Worm (Caenorhabditis elegans) whole organism, L1 larva: ENCODE measurements around the gene xol-1.

Source experiments
- C04F5.9 ChIP-seq: sonication (generic microtip); optimal IDR thresholded peaks from 2 replicates; lab custom pipeline; 2016; ENCODE audit warnings: missing genetic modification characterization, missing compliant biosample characterization
- F16B12.6 ChIP-seq: fragments of 150-350 bp; optimal IDR thresholded peaks from 2 replicates; lab custom pipeline; 2014; ENCODE audit warnings: missing biosample characterization, missing genetic modification characterization
- aly-2 ChIP-seq: fragments of 150-350 bp; optimal IDR thresholded peaks from 2 replicates; lab custom pipeline; 2014; ENCODE audit warnings: missing biosample characterization, missing genetic modification characterization
- blmp-1 ChIP-seq: fragments of 150-350 bp; optimal IDR thresholded peaks from 2 replicates; lab custom pipeline; 2014; ENCODE audit warnings: missing biosample characterization, missing genetic modification characterization
- ceh-63 ChIP-seq: fragments of 200-800 bp; sonication (Bioruptor generic); optimal IDR thresholded peaks from 2 replicates; lab custom pipeline; 2018; ENCODE audit warnings: mild to moderate bottlenecking, missing genetic modification characterization, missing compliant biosample characterization
- ceh-8 ChIP-seq: fragments of 200-800 bp; sonication (Bioruptor generic); optimal IDR thresholded peaks from 2 replicates; lab custom pipeline; 2018; ENCODE audit warnings: mild to moderate bottlenecking, missing genetic modification characterization, moderate library complexity, missing compliant biosample characterization
- ceh-82 ChIP-seq, 3 experiments: fragments of 150-350 bp in 1 of 3; sonication (generic microtip) in 2 of 3; optimal IDR thresholded peaks; 2 replicates each; lab custom pipeline; 2014 to 2017; ENCODE audit warnings: missing biosample characterization in 3 of 3, missing genetic modification characterization in 3 of 3
- ceh-88 ChIP-seq: fragments of 200-800 bp; sonication (Bioruptor generic); IDR thresholded peaks from 2 replicates; pipeline ENCODE4 v1.3.6; 2022; ENCODE audit warnings: missing genetic modification characterization, missing compliant biosample characterization
- ceh-90 ChIP-seq: sonication (generic microtip); optimal IDR thresholded peaks from 2 replicates; lab custom pipeline; 2016; ENCODE audit warnings: missing genetic modification characterization, missing compliant biosample characterization
- ces-1 ChIP-seq: fragments of 150-350 bp; optimal IDR thresholded peaks from 2 replicates; lab custom pipeline; 2014; ENCODE audit warnings: missing biosample characterization, missing genetic modification reagents, missing genetic modification characterization
- efl-1 ChIP-seq, 4 experiments: fragments of 150-350 bp; optimal IDR thresholded peaks in 3 of 4; peaks in 1 of 4; 1 replicate in 1 of 4; 2 replicates in 3 of 4; lab custom pipeline; 2014; ENCODE audit warnings: missing biosample characterization in 2 of 4, missing genetic modification characterization in 2 of 4, missing genetic modification reagents in 2 of 4
- efl-3 ChIP-seq: fragments of 200-800 bp; sonication (Bioruptor generic); optimal IDR thresholded peaks from 2 replicates; lab custom pipeline; 2018; ENCODE audit warnings: mild to moderate bottlenecking, missing genetic modification characterization, missing compliant biosample characterization
- egl-13 ChIP-seq: sonication (generic microtip); optimal IDR thresholded peaks from 2 replicates; lab custom pipeline; 2016; ENCODE audit warnings: missing genotype, missing genetic modification reagents, missing genetic modification characterization, missing compliant biosample characterization
- egl-27 ChIP-seq, 2 experiments: fragments of 150-350 bp in 1 of 2; sonication (generic microtip); optimal IDR thresholded peaks; 3 replicates each; lab custom pipeline; 2017 to 2018; ENCODE audit warnings: missing biosample characterization in 2 of 2, missing genetic modification characterization in 2 of 2, missing genetic modification reagents in 2 of 2
- ets-5 ChIP-seq: fragments of 200-800 bp; sonication (Bioruptor generic); IDR thresholded peaks from 2 replicates; pipeline ENCODE4 v1.3.6; 2022; ENCODE audit warnings: missing genetic modification characterization, missing compliant biosample characterization
- fkh-8 ChIP-seq: sonication (generic microtip); optimal IDR thresholded peaks from 2 replicates; lab custom pipeline; 2016; ENCODE audit warnings: mild to moderate bottlenecking, missing genetic modification characterization, missing compliant biosample characterization
- grh-1 ChIP-seq: fragments of 200-800 bp; sonication (Bioruptor generic); IDR thresholded peaks from 2 replicates; pipeline ENCODE4 v1.3.6; 2022; ENCODE audit warnings: missing genetic modification reagents, missing genetic modification characterization, missing compliant biosample characterization
- hlh-17 ChIP-seq: fragments of 200-800 bp; sonication (Bioruptor generic); optimal IDR thresholded peaks from 2 replicates; lab custom pipeline; 2018; ENCODE audit warnings: missing genetic modification characterization, mild to moderate bottlenecking, missing compliant biosample characterization, moderate library complexity, borderline replicate concordance
- irx-1 ChIP-seq: sonication (generic microtip); optimal IDR thresholded peaks from 2 replicates; lab custom pipeline; 2016; ENCODE audit warnings: missing genetic modification characterization, missing compliant biosample characterization
- jun-1 ChIP-seq: fragments of 150-350 bp; optimal IDR thresholded peaks from 2 replicates; lab custom pipeline; 2014; ENCODE audit warnings: missing biosample characterization, missing genetic modification reagents, missing genetic modification characterization
- lin-13 ChIP-seq: fragments of 150-350 bp; optimal IDR thresholded peaks from 2 replicates; lab custom pipeline; 2014; ENCODE audit warnings: missing biosample characterization, missing genetic modification reagents, missing genetic modification characterization
- lin-14 ChIP-seq: fragments of 200-800 bp; sonication (Bioruptor generic); optimal IDR thresholded peaks from 2 replicates; lab custom pipeline; 2018; ENCODE audit warnings: mild to moderate bottlenecking, missing genetic modification characterization, moderate library complexity, missing compliant biosample characterization
- lin-15B ChIP-seq: fragments of 150-350 bp; sonication (generic microtip); optimal IDR thresholded peaks from 3 replicates; lab custom pipeline; 2014; ENCODE audit warnings: missing biosample characterization, missing genetic modification characterization
- lin-35 ChIP-seq, 2 experiments: fragments of 150-350 bp; optimal IDR thresholded peaks; 2 replicates each; lab custom pipeline; 2014; ENCODE audit warnings: missing biosample characterization in 2 of 2, missing genetic modification characterization in 2 of 2, missing genetic modification reagents in 2 of 2
- lir-3 ChIP-seq: sonication (generic microtip); optimal IDR thresholded peaks from 2 replicates; lab custom pipeline; 2016; ENCODE audit warnings: mild to moderate bottlenecking, missing genetic modification characterization, moderate library complexity, missing compliant biosample characterization; ENCODE audit not compliant: poor library complexity
- mab-9 ChIP-seq: fragments of 200-800 bp; sonication (Bioruptor generic); IDR thresholded peaks from 2 replicates; pipeline ENCODE4 v1.3.6; 2022; ENCODE audit warnings: missing genetic modification reagents, missing genetic modification characterization, missing compliant biosample characterization
- mef-2 ChIP-seq: fragments of 150-350 bp; optimal IDR thresholded peaks from 2 replicates; lab custom pipeline; 2014; ENCODE audit warnings: missing biosample characterization, missing genetic modification characterization
- mep-1 ChIP-seq: fragments of 150-350 bp; optimal IDR thresholded peaks from 2 replicates; lab custom pipeline; 2014; ENCODE audit warnings: missing biosample characterization, missing genetic modification characterization
- nhr-11 ChIP-seq: fragments of 150-350 bp; optimal IDR thresholded peaks from 2 replicates; lab custom pipeline; 2014; ENCODE audit warnings: missing biosample characterization, missing genetic modification characterization
- nhr-12 ChIP-seq: sonication (generic microtip); optimal IDR thresholded peaks from 2 replicates; lab custom pipeline; 2017; ENCODE audit warnings: missing biosample characterization, missing genetic modification characterization
- nhr-19 ChIP-seq: fragments of 200-800 bp; sonication (Bioruptor generic); conservative IDR thresholded peaks from 2 replicates; pipeline ENCODE4 v1.3.6; 2022; ENCODE audit warnings: missing genetic modification characterization, missing compliant biosample characterization
- nhr-71 ChIP-seq: sonication (generic microtip); optimal IDR thresholded peaks from 2 replicates; lab custom pipeline; 2016; ENCODE audit warnings: mild to moderate bottlenecking, missing genetic modification characterization, moderate library complexity, missing compliant biosample characterization
- nhr-76 ChIP-seq: sonication (generic microtip); optimal IDR thresholded peaks from 2 replicates; lab custom pipeline; 2017; ENCODE audit warnings: missing biosample characterization, missing genetic modification characterization
- nhr-84 ChIP-seq: sonication (generic microtip); optimal IDR thresholded peaks from 2 replicates; lab custom pipeline; 2017; ENCODE audit warnings: missing biosample characterization, missing genetic modification characterization
- nhr-85 ChIP-seq: sonication (generic microtip); peaks from one replicate; lab custom pipeline; 2016; ENCODE audit warnings: missing genetic modification characterization, inconsistent platforms, missing compliant biosample characterization
- pag-3 ChIP-seq: sonication (generic microtip); optimal IDR thresholded peaks from 2 replicates; lab custom pipeline; 2017; ENCODE audit warnings: missing genetic modification characterization, mild to moderate bottlenecking, missing compliant biosample characterization, antibody characterized with exemption, borderline replicate concordance; ENCODE audit not compliant: insufficient read depth
- pax-3 ChIP-seq: fragments of 200-800 bp; sonication (Bioruptor generic); optimal IDR thresholded peaks from 2 replicates; lab custom pipeline; 2018; ENCODE audit warnings: mild to moderate bottlenecking, missing genetic modification characterization, moderate library complexity, missing compliant biosample characterization
- pqm-1 ChIP-seq: sonication (generic microtip); optimal IDR thresholded peaks from 3 replicates; lab custom pipeline; 2017; ENCODE audit warnings: missing biosample characterization, missing genetic modification characterization
- rnt-1 ChIP-seq: sonication (generic microtip); optimal IDR thresholded peaks from 2 replicates; lab custom pipeline; 2016; ENCODE audit warnings: mild to moderate bottlenecking, missing genetic modification characterization, moderate library complexity, missing compliant biosample characterization
- snpc-4 ChIP-seq: fragments of 150-350 bp; optimal IDR thresholded peaks from 2 replicates; lab custom pipeline; 2014; ENCODE audit warnings: missing biosample characterization, missing genetic modification characterization
- sox-4 ChIP-seq: sonication (generic microtip); optimal IDR thresholded peaks from 2 replicates; lab custom pipeline; 2016; ENCODE audit warnings: missing genetic modification characterization, missing compliant biosample characterization
- swsn-7 ChIP-seq: sonication (generic microtip); optimal IDR thresholded peaks from 2 replicates; lab custom pipeline; 2016; ENCODE audit warnings: missing genetic modification characterization, missing compliant biosample characterization
- tbx-2 ChIP-seq: sonication (generic microtip); optimal IDR thresholded peaks from 2 replicates; lab custom pipeline; 2016; ENCODE audit warnings: missing genetic modification characterization, missing compliant biosample characterization
- tlp-1 ChIP-seq: fragments of 150-350 bp; optimal IDR thresholded peaks from 2 replicates; lab custom pipeline; 2014; ENCODE audit warnings: missing biosample characterization, missing genetic modification characterization
- unc-30 ChIP-seq: sonication (generic microtip); optimal IDR thresholded peaks from 2 replicates; lab custom pipeline; 2017; ENCODE audit warnings: missing biosample characterization, missing genetic modification characterization
- unc-62 ChIP-seq: fragments of 150-350 bp; optimal IDR thresholded peaks from 2 replicates; lab custom pipeline; 2014; ENCODE audit warnings: missing biosample characterization, missing genetic modification reagents, missing genetic modification characterization
- unc-86 ChIP-seq: sonication (generic microtip); optimal IDR thresholded peaks from 2 replicates; lab custom pipeline; 2016; ENCODE audit warnings: missing genetic modification characterization, missing compliant biosample characterization
- unc-98 ChIP-seq: fragments of 200-800 bp; sonication (Bioruptor generic); IDR thresholded peaks from 2 replicates; pipeline ENCODE4 v1.3.6; 2022; ENCODE audit warnings: missing genetic modification characterization, missing compliant biosample characterization
- zag-1 ChIP-seq: fragments of 150-350 bp; optimal IDR thresholded peaks from 2 replicates; lab custom pipeline; 2014; ENCODE audit warnings: missing biosample characterization, missing genetic modification characterization
- zip-4 ChIP-seq: fragments of 200-800 bp; sonication (Bioruptor generic); optimal IDR thresholded peaks from 2 replicates; lab custom pipeline; 2018; ENCODE audit warnings: mild to moderate bottlenecking, missing genetic modification characterization, moderate library complexity, missing compliant biosample characterization
- ztf-4 ChIP-seq: fragments of 150-350 bp; optimal IDR thresholded peaks from 2 replicates; lab custom pipeline; 2014; ENCODE audit warnings: missing biosample characterization, missing genetic modification characterization

Gene xol-1

ce11 chrX:8015889-8016288, 25.2 kb upstream of the xol-1 start:
- no peak for TF ChIP-seq C04F5.9 (tag; lab: Kevin White, UChicago)
- no peak for TF ChIP-seq ztf-4 (tag; lab: Kevin White, UChicago)
- TF ChIP-seq mab-9 (GFP tag; lab: Robert Waterston, UW) = no peak
- peak; percentile 0 for TF ChIP-seq rnt-1 (tag; lab: Kevin White, UChicago)
- no peak for TF ChIP-seq unc-98 (GFP tag; lab: Robert Waterston, UW)
- no peak for TF ChIP-seq ceh-8 (GFP tag; lab: Kevin White, UChicago)
- no peak for TF ChIP-seq lin-13 (GFP tag; lab: Kevin White, UChicago)
- no peak for TF ChIP-seq blmp-1 (tag; lab: Kevin White, UChicago)
- TF ChIP-seq swsn-7 (tag; lab: Kevin White, UChicago) = no peak
- TF ChIP-seq zag-1 = no peak
- TF ChIP-seq lin-14 = peak; percentile 60
- no peak for TF ChIP-seq hlh-17 (GFP tag; lab: Kevin White, UChicago)
- no peak for TF ChIP-seq egl-27 (tag; optimal IDR thresholded peaks at IDR 0.05; lab: Kevin White, UChicago)
- no peak for TF ChIP-seq unc-62 (GFP tag; lab: Kevin White, UChicago)
- no peak for TF ChIP-seq aly-2
- TF ChIP-seq mep-1 = no peak
- TF ChIP-seq nhr-76 (tag; lab: Kevin White, UChicago) = no peak
- TF ChIP-seq F16B12.6 = no peak
- no peak for TF ChIP-seq efl-1 (optimal IDR thresholded peaks at IDR 0.05; lab: Kevin White, UChicago)
- peak in 1 of 2 experiments; percentile 40 for TF ChIP-seq efl-1 (GFP tag; optimal IDR thresholded peaks at IDR 0.05 in 1 of 2; lab: Kevin White, UChicago)
- TF ChIP-seq nhr-85 (tag; lab: Kevin White, UChicago) = no peak
- no peak for TF ChIP-seq nhr-12 (tag; lab: Kevin White, UChicago)
- TF ChIP-seq nhr-11 (tag; lab: Kevin White, UChicago) = no peak
- TF ChIP-seq efl-3 = no peak
- TF ChIP-seq irx-1 (tag; lab: Kevin White, UChicago) = no peak
- no peak for TF ChIP-seq pqm-1 (tag; lab: Kevin White, UChicago)
- TF ChIP-seq unc-30 = no peak
- no peak for TF ChIP-seq pax-3 (tag; lab: Kevin White, UChicago)
- no peak for TF ChIP-seq unc-86
- no peak for TF ChIP-seq ets-5 (GFP tag; lab: Robert Waterston, UW)
- no peak for TF ChIP-seq ceh-90 (tag; lab: Kevin White, UChicago)
- no peak for TF ChIP-seq nhr-84 (tag; lab: Kevin White, UChicago)
- TF ChIP-seq nhr-71 (tag; lab: Kevin White, UChicago) = peak; percentile 28
- no peak for TF ChIP-seq ces-1
- no peak for TF ChIP-seq lin-15B (tag; lab: Kevin White, UChicago)
- peak; percentile 10 for TF ChIP-seq fkh-8 (tag; lab: Kevin White, UChicago)
- no peak for TF ChIP-seq jun-1 (tag; lab: Kevin White, UChicago)
- no peak for TF ChIP-seq grh-1

- TF ChIP-seq snpc-4 (tag; lab: Kevin White, UChicago) (no peak), lir-3 (tag; lab: Kevin White, UChicago) (no peak), sox-4 (tag; lab: Kevin White, UChicago) (no peak), nhr-19 (GFP tag; lab: Robert Waterston, UW) (peak; percentile 39; the same call in 1 of the 2 replicates), lin-35 (GFP tag; optimal IDR thresholded peaks at IDR 0.05; lab: Kevin White, UChicago) (peak in 1 of 2 experiments; percentile 20), grh-1 (no peak), nhr-76 (tag; lab: Kevin White, UChicago) (no peak), blmp-1 (tag; lab: Kevin White, UChicago) (no peak), efl-3 (no peak), tbx-2 (tag; lab: Kevin White, UChicago) (no peak), ets-5 (GFP tag; lab: Robert Waterston, UW) (no peak), unc-30 (no peak), ceh-82 (tag; optimal IDR thresholded peaks at IDR 0.05; lab: Kevin White, UChicago) (peak in 1 of 3 experiments; percentile 61), egl-13 (tag; lab: Kevin White, UChicago) (peak; percentile 17), unc-62 (GFP tag; lab: Kevin White, UChicago) (no peak), lin-15B (tag; lab: Kevin White, UChicago) (no peak), rnt-1 (tag; lab: Kevin White, UChicago) (peak; percentile 62), ceh-88 (GFP tag; lab: Robert Waterston, UW) (peak; percentile 56), mef-2 (tag; lab: Kevin White, UChicago) (no peak), ceh-63 (GFP tag; lab: Kevin White, UChicago) (no peak), pag-3 (no peak), jun-1 (tag; lab: Kevin White, UChicago) (no peak), zip-4 (no peak), hlh-17 (GFP tag; lab: Kevin White, UChicago) (no peak), mep-1 (no peak), tlp-1 (tag; lab: Kevin White, UChicago) (no peak), F16B12.6 (no peak)
Measured at ce11 chrX:8017305-8017704, 23.8 kb upstream of the xol-1 start.
